Fruit fly (Drosophila melanogaster): Measurements from ENCODE around the gene CG6833.

Gene CG6833

dm6 chr3L:14002524-14003135 is 48.4 kb upstream of the CG6833 start (continued):
- TF ChIP-seq CG7745 (tag; optimal IDR thresholded peaks at IDR 0.05) (peak; percentile 2), gem (tag; optimal IDR thresholded peaks at IDR 0.05) (peak; percentile 26), CG31441 (GFP tag; IDR thresholded peaks at IDR 0.05) (0 out of 2 replicates have a peak, but pooled peaks have one; percentile 20), rib (GFP tag; IDR thresholded peaks at IDR 0.05) (peak; percentile 70; the same call in 1 of the 2 replicates), Sry-δ (GFP tag; optimal IDR thresholded peaks at IDR 0.05) (peak; percentile 11), mirr (GFP tag; optimal IDR thresholded peaks at IDR 0.05) (peak; percentile 37), CG10959 (GFP tag; IDR thresholded peaks at IDR 0.05) (no peak), HLHmδ (GFP tag; optimal IDR thresholded peaks at IDR 0.05) (no peak), CG6272 (GFP tag; IDR thresholded peaks at IDR 0.05) (no peak), CG17385 (GFP tag; optimal IDR thresholded peaks at IDR 0.05) (peak; percentile 99), Pdp1 (GFP tag; optimal IDR thresholded peaks at IDR 0.05) (peak in 1 of 2 experiments; percentile 42), MTF-1 (GFP tag; optimal IDR thresholded peaks at IDR 0.05; ENCODE audit: borderline replicate concordance) (no peak), CG8290 (GFP tag; optimal IDR thresholded peaks at IDR 0.05) (no peak), CG8290 (tag; optimal IDR thresholded peaks at IDR 0.05) (peak in 1 of 2 experiments; percentile 75), CG12659 (GFP tag; optimal IDR thresholded peaks at IDR 0.05) (peak; percentile 57), onecut (GFP tag; IDR thresholded peaks at IDR 0.05) (peak; percentile 38; the same call in 1 of the 2 replicates), her (GFP tag; optimal IDR thresholded peaks at IDR 0.05) (no peak), CG10321 (GFP tag; IDR thresholded peaks at IDR 0.05) (peak; percentile 99), kni (GFP tag; optimal IDR thresholded peaks at IDR 0.05) (peak; percentile 12), CG15479 (GFP tag; optimal IDR thresholded peaks at IDR 0.05) (peak; percentile 51), CG10654 (GFP tag; optimal IDR thresholded peaks at IDR 0.05) (no peak), gro (GFP tag; optimal IDR thresholded peaks at IDR 0.05) (no peak), amos (GFP tag; IDR thresholded peaks at IDR 0.05; ENCODE audit: partially characterized antibody) (peak; percentile 28; the same call in 1 of the 2 replicates), Dbx (GFP tag; IDR thresholded peaks at IDR 0.05) (peak; percentile 36; the same call in 1 of the 3 replicates), Drgx (GFP tag; IDR thresholded peaks at IDR 0.05) (0 out of 2 replicates have a peak, but pooled peaks have one; percentile 6), CG4282 (GFP tag; optimal IDR thresholded peaks at IDR 0.05) (peak; percentile 5), Doc2 (GFP tag; IDR thresholded peaks at IDR 0.05) (no peak), grau (tag; optimal IDR thresholded peaks at IDR 0.05) (peak; percentile 6), bbx (GFP tag; IDR thresholded peaks at IDR 0.05; ENCODE audit: partially characterized antibody) (0 out of 2 replicates have a peak, but pooled peaks have one; percentile 26)

DNA sequence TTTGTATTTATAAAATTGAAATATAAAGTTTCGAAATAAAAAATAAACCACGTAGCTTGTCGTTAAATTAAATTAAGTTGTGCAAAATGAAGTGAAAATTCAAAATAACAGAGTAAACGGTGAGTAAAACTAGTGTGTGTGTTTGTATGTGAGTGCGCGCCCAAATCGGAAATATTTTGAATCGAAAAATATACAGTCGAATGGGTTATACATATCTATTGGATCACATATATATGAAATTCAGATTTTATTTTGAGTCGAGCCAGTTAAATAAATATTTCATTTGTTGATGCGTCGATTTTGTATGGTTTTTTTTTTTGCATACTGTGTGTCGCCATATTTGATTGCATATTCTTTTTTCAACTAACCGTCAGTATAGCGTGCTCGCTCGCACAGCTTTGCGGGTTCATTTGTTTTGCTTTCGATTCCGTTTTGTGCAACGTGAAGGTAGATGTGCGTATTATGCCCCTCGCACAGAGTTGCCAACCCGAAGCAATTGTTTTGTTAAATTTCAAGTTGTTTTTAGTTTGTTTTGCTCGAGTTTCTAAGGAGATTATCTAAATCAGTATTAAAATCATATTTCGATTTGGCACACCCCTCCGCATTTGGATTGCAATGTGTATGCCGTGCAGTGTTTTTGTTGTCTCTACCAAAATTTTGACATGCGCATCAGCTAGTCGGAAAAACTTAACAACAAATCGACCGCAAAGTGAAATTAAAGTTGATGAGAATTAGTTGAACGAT is 47.5 kb upstream of the CG6833 start:
- TF ChIP-seq Pdp1 (GFP tag; optimal IDR thresholded peaks at IDR 0.05) = peak in 1 of 2 experiments; percentile 44
- TF ChIP-seq trem (tag; optimal IDR thresholded peaks at IDR 0.05) = peak; percentile 65
- peak; percentile 88 for TF ChIP-seq sens (GFP tag)
- TF ChIP-seq CG13775 (GFP tag; optimal IDR thresholded peaks at IDR 0.05) = peak; percentile 14
- no peak for TF ChIP-seq odd (GFP tag; optimal IDR thresholded peaks at IDR 0.05)
- no peak for TF ChIP-seq nerfin-1 (tag; optimal IDR thresholded peaks at IDR 0.05)
- 0 out of 2 replicates have a peak, but pooled peaks have one; percentile 21 for TF ChIP-seq Drgx (GFP tag; IDR thresholded peaks at IDR 0.05)
- no peak for TF ChIP-seq toy (GFP tag; IDR thresholded peaks at IDR 0.05)
- peak; percentile 26 for TF ChIP-seq CG17359 (tag; optimal IDR thresholded peaks at IDR 0.05)
- TF ChIP-seq CG10321 (GFP tag; IDR thresholded peaks at IDR 0.05) = peak; percentile 93
- TF ChIP-seq kni (GFP tag; optimal IDR thresholded peaks at IDR 0.05) = peak; percentile 18
- no peak for TF ChIP-seq CG8281 (tag; optimal IDR thresholded peaks at IDR 0.05)
- no peak for TF ChIP-seq fru (optimal IDR thresholded peaks at IDR 0.05)
- peak; percentile 50; the same call in 2 of the 3 replicates for TF ChIP-seq Opbp (GFP tag; IDR thresholded peaks at IDR 0.05; ENCODE audit: partially characterized antibody)
- 0 out of 3 replicates have a peak, but pooled peaks have one; percentile 14 for TF ChIP-seq CG34422 (GFP tag; IDR thresholded peaks at IDR 0.05)
- peak; percentile 21 for TF ChIP-seq CG7839 (tag; optimal IDR thresholded peaks at IDR 0.05)
- TF ChIP-seq crol (GFP tag; IDR thresholded peaks at IDR 0.05) = no peak
- peak; percentile 93 for TF ChIP-seq CG9437 (GFP tag; optimal IDR thresholded peaks at IDR 0.05)
- peak; percentile 6 for TF ChIP-seq CG11504 (tag; optimal IDR thresholded peaks at IDR 0.05)
- TF ChIP-seq pnt (GFP tag; optimal IDR thresholded peaks at IDR 0.05) = no peak
- peak; percentile 78 for TF ChIP-seq sqz (GFP tag; optimal IDR thresholded peaks at IDR 0.05)
- TF ChIP-seq dimm (GFP tag; IDR thresholded peaks at IDR 0.05) = no peak
- TF ChIP-seq dysf (GFP tag; IDR thresholded peaks at IDR 0.05) = no peak

Measured in whole organism, embryonic.